Worm (Caenorhabditis elegans): Measurements from ENCODE around the gene lim-6.

The lim-6 gene

DNA sequence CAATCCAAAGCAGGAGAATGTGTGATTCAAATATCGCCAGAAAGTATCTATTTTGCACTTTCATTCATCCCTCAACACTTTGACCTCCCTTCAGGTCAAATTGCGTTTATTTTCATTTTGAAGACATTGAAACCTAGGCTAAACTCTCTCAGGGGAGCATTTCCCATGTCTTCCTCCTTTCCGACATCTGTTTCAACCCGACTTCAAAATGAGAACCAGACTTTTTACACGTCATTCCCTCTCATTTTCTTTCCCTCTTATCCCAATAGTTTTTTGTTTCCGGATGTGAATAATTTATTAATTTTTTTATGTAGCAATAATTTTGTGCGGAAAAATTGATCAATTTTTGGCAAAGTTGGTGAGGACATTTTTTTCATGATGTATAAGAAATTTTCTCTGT, 19.3 kb upstream of the lim-6 start:
- TF ChIP-seq xbp-1 (tag; optimal IDR thresholded peaks at IDR 0.05) (no peak), nhr-19 (GFP tag; conservative IDR thresholded peaks at IDR 0.05) (no peak), pag-3 (tag; optimal IDR thresholded peaks at IDR 0.05; ENCODE audit: borderline replicate concordance, insufficient read depth) (no peak), nhr-237 (tag; optimal IDR thresholded peaks at IDR 0.05) (no peak), fkh-4 (tag; optimal IDR thresholded peaks at IDR 0.05; ENCODE audit: borderline replicate concordance) (peak; percentile 94), nhr-76 (tag; optimal IDR thresholded peaks at IDR 0.05) (no peak), ztf-11 (tag; optimal IDR thresholded peaks at IDR 0.05) (no peak), dsc-1 (tag; optimal IDR thresholded peaks at IDR 0.05) (peak; percentile 99), rnt-1 (tag; optimal IDR thresholded peaks at IDR 0.05) (peak; percentile 28), egl-13 (tag; optimal IDR thresholded peaks at IDR 0.05) (no peak), nhr-77 (tag; optimal IDR thresholded peaks at IDR 0.05) (no peak), lin-14 (GFP tag; optimal IDR thresholded peaks at IDR 0.05) (peak; percentile 20), nhr-11 (tag; optimal IDR thresholded peaks at IDR 0.05) (no peak), nhr-28 (tag; optimal IDR thresholded peaks at IDR 0.05) (no peak), Y116A8C.19 (tag; optimal IDR thresholded peaks at IDR 0.05; ENCODE audit: borderline replicate concordance) (no peak), pax-3 (tag; optimal IDR thresholded peaks at IDR 0.05) (no peak), sptf-1 (tag; optimal IDR thresholded peaks at IDR 0.05) (no peak)

DNA sequence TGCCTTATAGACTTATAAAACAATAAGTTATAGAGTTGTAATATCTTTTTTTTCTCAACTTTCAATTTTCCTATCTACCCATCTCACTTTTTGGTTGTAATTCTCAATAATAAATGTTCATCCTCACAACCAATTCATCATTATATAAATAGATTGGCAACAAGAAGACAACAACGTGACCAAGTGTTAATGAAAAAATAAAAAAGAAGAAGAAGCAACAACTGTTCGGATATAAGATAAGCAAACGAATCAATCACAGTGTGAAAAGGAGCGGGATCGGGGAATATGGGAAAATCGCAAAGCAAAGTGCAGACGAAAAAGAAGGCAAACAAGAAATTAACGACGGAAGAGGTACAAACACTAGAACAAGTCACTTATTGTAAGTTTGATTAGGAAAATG, 18.3 kb upstream of the lim-6 start, which contains the start of gene ncs-3:
ncs-3 (plus strand) TSS at position 153 of the 400 bp plus-strand sequence.
- TF ChIP-seq unc-130 (tag; optimal IDR thresholded peaks at IDR 0.05) = no peak
- TF ChIP-seq snu-23 (GFP tag; optimal IDR thresholded peaks at IDR 0.05) = peak; percentile 24
- TF ChIP-seq lsy-2 (tag; optimal IDR thresholded peaks at IDR 0.05) = peak in 1 of 2 experiments; percentile 17
- no peak for TF ChIP-seq xbp-1 (tag; optimal IDR thresholded peaks at IDR 0.05)
- TF ChIP-seq ces-1 (GFP tag; optimal IDR thresholded peaks at IDR 0.05) = no peak
- TF ChIP-seq nhr-20 (tag; optimal IDR thresholded peaks at IDR 0.05) = peak; percentile 17
- no peak for TF ChIP-seq tbx-2 (tag; optimal IDR thresholded peaks at IDR 0.05)
- no peak for TF ChIP-seq alr-1 (tag; optimal IDR thresholded peaks at IDR 0.05; ENCODE audit: borderline replicate concordance)
- TF ChIP-seq nhr-71 (tag; optimal IDR thresholded peaks at IDR 0.05) = peak; percentile 70
- peak; percentile 33; the same call in 1 of the 2 replicates for TF ChIP-seq nhr-19 (GFP tag; conservative IDR thresholded peaks at IDR 0.05)
- TF ChIP-seq snpc-4 (tag; optimal IDR thresholded peaks at IDR 0.05) = no peak
- no peak for TF ChIP-seq aha-1 (tag; optimal IDR thresholded peaks at IDR 0.05)
- no peak for TF ChIP-seq tlp-1 (tag; optimal IDR thresholded peaks at IDR 0.05)
- peak; percentile 53 for TF ChIP-seq rnt-1 (tag; optimal IDR thresholded peaks at IDR 0.05)
- TF ChIP-seq mef-2 (tag; optimal IDR thresholded peaks at IDR 0.05) = peak; percentile 40
- TF ChIP-seq lin-14 (GFP tag; optimal IDR thresholded peaks at IDR 0.05) = peak; percentile 73
- TF ChIP-seq nhr-90 (tag; optimal IDR thresholded peaks at IDR 0.05; ENCODE audit: poor library complexity) = no peak
- no peak for TF ChIP-seq sox-4 (tag; optimal IDR thresholded peaks at IDR 0.05)
- TF ChIP-seq lin-15B (tag; optimal IDR thresholded peaks at IDR 0.05) = no peak
- peak; percentile 94 for TF ChIP-seq lin-39 (tag; optimal IDR thresholded peaks at IDR 0.05)

- no peak for TF ChIP-seq unc-130 (tag; optimal IDR thresholded peaks at IDR 0.05)
- no peak for TF ChIP-seq nhr-84 (tag; optimal IDR thresholded peaks at IDR 0.05)
- TF ChIP-seq blmp-1 (tag; optimal IDR thresholded peaks at IDR 0.05) = no peak
- TF ChIP-seq nhr-20 (tag; optimal IDR thresholded peaks at IDR 0.05) = no peak
- no peak for TF ChIP-seq nhr-237 (tag; optimal IDR thresholded peaks at IDR 0.05)
- TF ChIP-seq egl-13 (tag; optimal IDR thresholded peaks at IDR 0.05) = peak; percentile 2
- TF ChIP-seq ztf-4 (tag; optimal IDR thresholded peaks at IDR 0.05) = no peak
- no peak for TF ChIP-seq nhr-90 (tag; optimal IDR thresholded peaks at IDR 0.05; ENCODE audit: poor library complexity)
- TF ChIP-seq fkh-10 (GFP tag; optimal IDR thresholded peaks at IDR 0.05) = peak; percentile 90
- TF ChIP-seq lin-14 (GFP tag; optimal IDR thresholded peaks at IDR 0.05) = peak; percentile 51
These were observed 14.4 kb upstream of the lim-6 start for ce11 chrX:1057821-1058377.

DNA sequence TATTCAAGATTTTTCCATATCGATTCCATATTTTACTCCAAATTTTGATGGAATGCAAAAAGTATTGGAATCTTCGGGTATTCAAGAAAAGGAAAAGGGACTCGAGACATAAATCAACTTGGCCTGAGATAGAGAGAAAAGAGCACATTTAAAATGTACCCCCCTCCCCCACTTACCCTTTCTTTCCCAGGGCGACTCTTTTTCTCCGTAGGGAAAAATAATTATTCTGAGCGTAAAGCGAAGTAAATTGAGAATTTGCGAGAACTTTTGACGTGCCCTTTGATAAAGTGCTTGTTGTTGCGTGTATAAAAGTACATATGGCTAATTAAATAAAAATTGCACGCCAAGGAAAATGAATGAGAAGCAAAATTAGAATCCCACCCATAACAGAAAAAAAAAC, 11.5 kb upstream of the lim-6 start:
- TF ChIP-seq pag-3 (tag; optimal IDR thresholded peaks at IDR 0.05; ENCODE audit: borderline replicate concordance, insufficient read depth) (no peak), lin-15B (tag; optimal IDR thresholded peaks at IDR 0.05) (no peak), efl-3 (GFP tag; optimal IDR thresholded peaks at IDR 0.05) (no peak), unc-86 (tag; optimal IDR thresholded peaks at IDR 0.05) (peak; percentile 27), zag-1 (tag; optimal IDR thresholded peaks at IDR 0.05) (no peak), lin-14 (GFP tag; optimal IDR thresholded peaks at IDR 0.05) (peak; percentile 56), nhr-71 (tag; optimal IDR thresholded peaks at IDR 0.05) (peak; percentile 7), ceh-82 (tag; optimal IDR thresholded peaks at IDR 0.05) (peak in 1 of 3 experiments; percentile 23), tbx-2 (tag; optimal IDR thresholded peaks at IDR 0.05) (peak; percentile 0)

All from whole organism, L1 larva.